Fruit fly (Drosophila melanogaster) whole organism, adult: ENCODE data around the gene Alp11.
A peak's percentile ranks its signal among the peaks of the same experiment; 100 is the strongest.

Experiments
- CG11617 ChIP-seq: fragments of 200-800 bp; sonication (Bioruptor generic); optimal IDR thresholded peaks from 2 replicates; lab custom pipeline; 2017; ENCODE audit warnings: mild to moderate bottlenecking, missing biosample characterization, missing genetic modification reagents, missing genetic modification characterization
- CG12768 ChIP-seq: fragments of 200-800 bp; sonication (Bioruptor generic); optimal IDR thresholded peaks from 2 replicates; lab custom pipeline; 2017; ENCODE audit warnings: missing biosample characterization, missing genetic modification characterization, mild to moderate bottlenecking, moderate library complexity, missing genetic modification reagents
- CG14711 ChIP-seq: fragments of 200-800 bp; sonication (Bioruptor generic); optimal IDR thresholded peaks from 2 replicates; lab custom pipeline; 2018; ENCODE audit warnings: missing biosample characterization, mild to moderate bottlenecking, missing genetic modification characterization, moderate library complexity
- CG1620 ChIP-seq: fragments of 200-800 bp; sonication (Bioruptor generic); optimal IDR thresholded peaks from 2 replicates; lab custom pipeline; 2016; ENCODE audit warnings: missing biosample characterization, missing genetic modification characterization
- CG33017 ChIP-seq: fragments of 200-800 bp; sonication (Bioruptor generic); optimal IDR thresholded peaks from 2 replicates; lab custom pipeline; 2018; ENCODE audit warnings: missing biosample characterization, mild to moderate bottlenecking, missing genetic modification characterization, moderate library complexity
- CG5204 ChIP-seq: fragments of 200-800 bp; sonication (Bioruptor generic); optimal IDR thresholded peaks from 2 replicates; lab custom pipeline; 2016; ENCODE audit warnings: missing biosample characterization, missing genetic modification characterization
- CG7045 ChIP-seq: fragments of 200-800 bp; sonication (Bioruptor generic); optimal IDR thresholded peaks from 2 replicates; lab custom pipeline; 2017; ENCODE audit warnings: missing biosample characterization, mild to moderate bottlenecking, missing genetic modification characterization
- CG7101 ChIP-seq: fragments of 200-800 bp; sonication (Bioruptor generic); optimal IDR thresholded peaks from 2 replicates; lab custom pipeline; 2018; ENCODE audit warnings: missing biosample characterization, mild to moderate bottlenecking, missing genetic modification characterization, moderate library complexity
- Clk ChIP-seq: fragments of 200-800 bp; sonication (Bioruptor generic); optimal IDR thresholded peaks from 2 replicates; lab custom pipeline; 2017; ENCODE audit warnings: missing biosample characterization, missing genetic modification characterization
- Crg-1 ChIP-seq: fragments of 200-800 bp; sonication (Bioruptor generic); optimal IDR thresholded peaks from 2 replicates; lab custom pipeline; 2016; ENCODE audit warnings: missing biosample characterization, missing genetic modification characterization
- Hr96 ChIP-seq: fragments of 200-800 bp; sonication (Bioruptor generic); optimal IDR thresholded peaks from 2 replicates; lab custom pipeline; 2016; ENCODE audit warnings: missing biosample characterization, missing genetic modification characterization
- Mnt ChIP-seq: fragments of 200-800 bp; sonication (Bioruptor generic); optimal IDR thresholded peaks from 2 replicates; lab custom pipeline; 2016; ENCODE audit warnings: missing biosample characterization, mild to moderate bottlenecking, missing genetic modification characterization
- bab1 ChIP-seq: fragments of 200-800 bp; sonication (Bioruptor generic); optimal IDR thresholded peaks from 3 replicates; lab custom pipeline; 2019; ENCODE audit warnings: missing biosample characterization, mild to moderate bottlenecking, missing genetic modification characterization, moderate library complexity
- cic ChIP-seq: fragments of 200-800 bp; sonication (Bioruptor generic); optimal IDR thresholded peaks from 2 replicates; lab custom pipeline; 2017; ENCODE audit warnings: missing biosample characterization, mild to moderate bottlenecking, missing genetic modification characterization, moderate library complexity
- cnc ChIP-seq, 2 experiments: fragments of >200 bp; optimal IDR thresholded peaks; 2 replicates each; lab custom pipeline; 2017
- kay ChIP-seq: fragments of 200-800 bp; sonication (Bioruptor generic); peaks from one replicate; lab custom pipeline; 2016; ENCODE audit warnings: missing biosample characterization, missing genetic modification characterization, borderline replicate concordance
- ovo ChIP-seq: fragments of 200-800 bp; sonication (Bioruptor generic); optimal IDR thresholded peaks from 2 replicates; lab custom pipeline; 2016; ENCODE audit warnings: missing biosample characterization, missing genetic modification characterization
- pad ChIP-seq: fragments of 200-800 bp; sonication (Bioruptor generic); optimal IDR thresholded peaks from 3 replicates; lab custom pipeline; 2017; ENCODE audit warnings: missing biosample characterization, missing genetic modification characterization, mild to moderate bottlenecking, moderate library complexity, missing genetic modification reagents
- tj ChIP-seq: fragments of 200-800 bp; sonication (Bioruptor generic); optimal IDR thresholded peaks from 3 replicates; lab custom pipeline; 2017; ENCODE audit warnings: missing biosample characterization, mild to moderate bottlenecking, missing genetic modification characterization, moderate library complexity
- toe ChIP-seq: fragments of 200-800 bp; sonication (Bioruptor generic); optimal IDR thresholded peaks from 2 replicates; lab custom pipeline; 2016; ENCODE audit warnings: missing biosample characterization, missing genetic modification characterization

Gene Alp11

dm6 chrX:15582853-15583252 is 4.7 kb upstream of the Alp11 start, which contains the start of the genes CG9215 and CG8097:
Gene CG9215, minus strand, starts transcription at chrX:15582874.
Gene CG8097, plus strand, starts transcription at chrX:15583159.
- peak; percentile 58 for TF ChIP-seq CG14711
- TF ChIP-seq CG7045 (GFP tag; lab: Kevin White, UChicago): no peak
- peak; percentile 69 for TF ChIP-seq Mnt (GFP tag; lab: Kevin White, UChicago)
- no peak for TF ChIP-seq cic
- TF ChIP-seq Hr96 (GFP tag; lab: Kevin White, UChicago): peak; percentile 75
- peak; percentile 49 for TF ChIP-seq pad (GFP tag; lab: Kevin White, UChicago)
- no peak for TF ChIP-seq cnc (optimal IDR thresholded peaks at IDR 0.05; lab: Kevin White, UChicago)
- peak; percentile 83 for TF ChIP-seq CG1620
- TF ChIP-seq Crg-1 (GFP tag; lab: Kevin White, UChicago): peak; percentile 51
- TF ChIP-seq CG7101 (tag; lab: Kevin White, UChicago): peak; percentile 58
- peak; percentile 73 for TF ChIP-seq toe
- peak; percentile 65 for TF ChIP-seq bab1
- TF ChIP-seq CG11617 (GFP tag; lab: Kevin White, UChicago): peak; percentile 57
- TF ChIP-seq CG33017 (tag; lab: Kevin White, UChicago): no peak
- peak; percentile 15 for TF ChIP-seq tj (GFP tag; lab: Kevin White, UChicago)
- TF ChIP-seq CG5204 (GFP tag; lab: Kevin White, UChicago): peak; percentile 64
- no peak for TF ChIP-seq kay
- TF ChIP-seq Clk (GFP tag; lab: Kevin White, UChicago): no peak
- TF ChIP-seq CG12768: no peak
- peak; percentile 38 for TF ChIP-seq ovo (GFP tag; lab: Kevin White, UChicago)

dm6 chrX:15583842-15584441 is 3.6 kb upstream of the Alp11 start:
- TF ChIP-seq tj (GFP tag; lab: Kevin White, UChicago): peak; percentile 10
- TF ChIP-seq ovo (GFP tag; lab: Kevin White, UChicago): no peak

- TF ChIP-seq toe (no peak), Clk (GFP tag; lab: Kevin White, UChicago) (no peak), CG14711 (no peak), CG33017 (tag; lab: Kevin White, UChicago) (no peak), CG7101 (tag; lab: Kevin White, UChicago) (peak; percentile 3), CG1620 (no peak), CG11617 (GFP tag; lab: Kevin White, UChicago) (no peak), ovo (GFP tag; lab: Kevin White, UChicago) (no peak)
Measured at dm6 chrX:15591721-15592491, 4.4 kb downstream of the Alp11 start.

- TF ChIP-seq ovo (GFP tag; lab: Kevin White, UChicago): no peak
- TF ChIP-seq CG1620: no peak
- no peak for TF ChIP-seq CG5204 (GFP tag; lab: Kevin White, UChicago)
- TF ChIP-seq kay: no peak
- no peak for TF ChIP-seq Clk (GFP tag; lab: Kevin White, UChicago)
- TF ChIP-seq tj (GFP tag; lab: Kevin White, UChicago): peak; percentile 97
- no peak for TF ChIP-seq CG12768
- TF ChIP-seq bab1: no peak
- peak; percentile 32 for TF ChIP-seq Mnt (GFP tag; lab: Kevin White, UChicago)
- no peak for TF ChIP-seq CG33017 (tag; lab: Kevin White, UChicago)
Measured at dm6 chrX:15592822-15593476, 5.4 kb downstream of the Alp11 start.

- no peak for TF ChIP-seq CG33017 (tag; lab: Kevin White, UChicago)
- TF ChIP-seq Mnt (GFP tag; lab: Kevin White, UChicago): peak; percentile 38
- no peak for TF ChIP-seq CG12768
- no peak for TF ChIP-seq CG7101 (tag; lab: Kevin White, UChicago)
- no peak for TF ChIP-seq bab1
- no peak for TF ChIP-seq pad (GFP tag; lab: Kevin White, UChicago)
- TF ChIP-seq tj (GFP tag; lab: Kevin White, UChicago): no peak
- peak; percentile 42 for TF ChIP-seq Hr96 (GFP tag; lab: Kevin White, UChicago)
- no peak for TF ChIP-seq ovo (GFP tag; lab: Kevin White, UChicago)
- no peak for TF ChIP-seq CG5204 (GFP tag; lab: Kevin White, UChicago)
- no peak for TF ChIP-seq CG14711
- TF ChIP-seq kay: no peak
- TF ChIP-seq cnc (optimal IDR thresholded peaks at IDR 0.05; lab: Kevin White, UChicago): no peak
Measured at dm6 chrX:15593477-15594229, 6.1 kb downstream of the Alp11 start, which contains the start of gene Chsy. Gene Chsy, minus strand, starts transcription at chrX:15593534.
